Fruit fly (Drosophila melanogaster): ENCODE measurements around the gene Ada.
A peak's percentile ranks its signal among the peaks of the same experiment; 100 is the strongest.

- no peak for TF ChIP-seq CG9139 (GFP tag; optimal IDR thresholded peaks at IDR 0.05)
- TF ChIP-seq CG4318 (GFP tag; optimal IDR thresholded peaks at IDR 0.05): no peak
- TF ChIP-seq Ets96B (tag; optimal IDR thresholded peaks at IDR 0.05): no peak
- TF ChIP-seq Eip93F (GFP tag; optimal IDR thresholded peaks at IDR 0.05): no peak
- no peak for TF ChIP-seq Blimp-1 (GFP tag; optimal IDR thresholded peaks at IDR 0.05)
- TF ChIP-seq CG3919 (GFP tag; optimal IDR thresholded peaks at IDR 0.05): no peak
- TF ChIP-seq CG3032 (tag; optimal IDR thresholded peaks at IDR 0.05): peak; percentile 36
- TF ChIP-seq Sox14 (GFP tag; optimal IDR thresholded peaks at IDR 0.05): peak; percentile 30
- TF ChIP-seq fd59A (GFP tag; optimal IDR thresholded peaks at IDR 0.05): no peak
- TF ChIP-seq eg (GFP tag; IDR thresholded peaks at IDR 0.05): peak; percentile 33; the same call in 2 of the 3 replicates
- peak; percentile 52 for TF ChIP-seq Hr39 (GFP tag; optimal IDR thresholded peaks at IDR 0.05)
Observed at dm6 chr3R:9038652-9039051, 26.3 kb upstream of the Ada start, which contains the start of gene hyx.
